Worm (Caenorhabditis elegans) whole organism, L4 larva: ENCODE measurements around the gene ZK686.2.

Experiments
- aly-2 ChIP-seq: sonication (generic microtip); optimal IDR thresholded peaks from 2 replicates; lab custom pipeline; 2018; ENCODE audit warnings: missing biosample characterization, missing genetic modification characterization
- ceh-44 ChIP-seq: fragments of 200-800 bp; sonication (Bioruptor generic); IDR thresholded peaks from 2 replicates; pipeline ENCODE4 v1.3.6; 2022; ENCODE audit warnings: missing genetic modification reagents, missing genetic modification characterization, missing compliant biosample characterization
- dmd-6 ChIP-seq: fragments of 200-800 bp; sonication (Bioruptor generic); IDR thresholded peaks from 2 replicates; pipeline ENCODE4 v1.3.6; 2022; ENCODE audit warnings: missing genetic modification reagents, missing genetic modification characterization, missing compliant biosample characterization
- fkh-10 ChIP-seq: fragments of 150-350 bp; optimal IDR thresholded peaks from 2 replicates; lab custom pipeline; 2014; ENCODE audit warnings: missing biosample characterization, missing genetic modification reagents, missing genetic modification characterization
- fos-1 ChIP-seq: fragments of 150-350 bp; optimal IDR thresholded peaks from 2 replicates; lab custom pipeline; 2014; ENCODE audit warnings: missing biosample characterization, missing genetic modification characterization
- lin-13 ChIP-seq: fragments of 150-350 bp; optimal IDR thresholded peaks from 2 replicates; lab custom pipeline; 2014; ENCODE audit warnings: missing biosample characterization, missing genetic modification reagents, missing genetic modification characterization
- lin-29 ChIP-seq: fragments of 200-800 bp; sonication (Bioruptor generic); IDR thresholded peaks from 2 replicates; pipeline ENCODE4 v1.3.6; 2022; ENCODE audit warnings: missing genetic modification reagents, missing genetic modification characterization, missing compliant biosample characterization
- lir-3 ChIP-seq: sonication (generic microtip); optimal IDR thresholded peaks from 2 replicates; lab custom pipeline; 2016; ENCODE audit warnings: mild to moderate bottlenecking, missing genetic modification characterization, missing compliant biosample characterization
- mep-1 ChIP-seq: fragments of 150-350 bp; sonication (generic microtip); optimal IDR thresholded peaks from 3 replicates; lab custom pipeline; 2014; ENCODE audit warnings: missing biosample characterization, missing genetic modification characterization
- skn-1 ChIP-seq: fragments of 150-350 bp; optimal IDR thresholded peaks from 2 replicates; lab custom pipeline; 2014; ENCODE audit warnings: missing biosample characterization, missing genetic modification characterization
- snpc-4 ChIP-seq: fragments of 150-350 bp; optimal IDR thresholded peaks from 2 replicates; lab custom pipeline; 2014; ENCODE audit warnings: missing biosample characterization, missing genetic modification characterization

DNA sequence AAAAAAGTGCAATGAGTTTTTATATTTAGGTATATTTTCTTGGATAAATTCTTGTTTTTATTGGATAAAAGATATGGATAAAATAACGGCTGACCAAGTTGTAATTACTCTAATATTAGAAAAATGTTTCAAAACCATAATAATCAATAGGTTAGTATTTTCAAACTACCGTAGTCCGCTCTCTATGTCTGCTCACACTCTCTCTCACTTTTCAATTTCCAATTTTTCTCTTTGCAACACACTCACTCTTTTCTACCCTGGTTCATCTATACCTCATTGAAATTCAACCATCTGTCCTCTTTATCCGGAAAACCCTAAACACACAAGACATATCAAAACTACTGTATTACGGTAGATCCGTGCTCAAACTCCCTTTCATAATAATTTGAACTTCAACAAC lies 13.5 kb upstream of the ZK686.2 start:
- TF ChIP-seq lin-13 (GFP tag; lab: Kevin White, UChicago) (no peak), snpc-4 (tag; lab: Kevin White, UChicago) (no peak), fos-1 (tag; lab: Kevin White, UChicago) (no peak), lir-3 (tag; lab: Kevin White, UChicago) (no peak), aly-2 (no peak), ceh-44 (GFP tag; lab: Robert Waterston, UW) (no peak), dmd-6 (GFP tag; lab: Robert Waterston, UW) (no peak), skn-1 (tag; lab: Kevin White, UChicago) (no peak), mep-1 (tag; lab: Kevin White, UChicago) (no peak), fkh-10 (GFP tag; lab: Kevin White, UChicago) (no peak), lin-29 (no peak)
